Worm (Caenorhabditis elegans) whole organism, dauer: Measurements from ENCODE around the gene pole-4.

Experiments
- unc-62 ChIP-seq: sonication (generic microtip); optimal IDR thresholded peaks from 2 replicates; lab custom pipeline; 2017; ENCODE audit warnings: missing biosample characterization, missing genetic modification reagents, missing genetic modification characterization

Gene pole-4

DNA sequence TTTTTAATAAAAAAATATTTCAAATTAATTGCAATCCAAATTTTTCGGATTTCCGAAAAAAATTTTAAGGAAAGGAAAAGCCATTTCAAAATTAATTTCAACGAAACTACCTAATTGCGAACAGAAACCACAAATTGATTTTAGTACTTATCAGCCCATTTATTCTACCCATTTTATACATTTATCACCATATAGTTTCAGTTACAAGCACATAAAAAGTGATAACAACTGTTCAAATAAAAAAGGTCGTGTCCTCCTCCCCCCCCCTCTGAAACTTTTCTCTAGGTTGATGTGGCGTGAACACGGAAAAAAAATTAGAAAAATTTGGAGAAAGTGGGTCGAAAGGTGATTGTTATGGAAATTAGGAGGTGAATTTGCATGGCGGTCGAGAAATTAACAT is 4.3 kb downstream of the pole-4 start:
- no peak for TF ChIP-seq unc-62 (GFP tag; lab: Kevin White, UChicago)

DNA sequence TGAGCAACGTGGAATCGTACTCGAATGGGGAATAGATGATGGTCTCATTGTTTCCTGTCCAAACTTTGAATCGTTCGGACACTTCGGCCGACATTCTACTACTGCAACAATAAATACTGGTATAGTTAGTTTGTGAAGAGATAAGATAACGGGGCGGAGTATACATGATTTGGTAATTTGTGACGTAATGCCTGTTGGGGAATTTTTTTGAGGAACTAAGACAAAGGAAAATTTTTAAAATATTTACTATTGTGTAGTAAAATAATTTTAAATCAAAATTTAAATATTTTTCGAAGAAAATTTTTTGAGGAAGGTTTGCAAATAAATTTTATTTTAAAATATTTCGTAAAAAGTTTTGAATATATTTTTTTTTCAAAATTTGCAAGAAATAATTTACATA is 5.1 kb downstream of the pole-4 start, which contains the start of gene elo-9:
Gene elo-9 (minus strand): TSS at position 101 of the 400 bp plus-strand sequence.
- no peak for TF ChIP-seq unc-62 (GFP tag; lab: Kevin White, UChicago)

DNA sequence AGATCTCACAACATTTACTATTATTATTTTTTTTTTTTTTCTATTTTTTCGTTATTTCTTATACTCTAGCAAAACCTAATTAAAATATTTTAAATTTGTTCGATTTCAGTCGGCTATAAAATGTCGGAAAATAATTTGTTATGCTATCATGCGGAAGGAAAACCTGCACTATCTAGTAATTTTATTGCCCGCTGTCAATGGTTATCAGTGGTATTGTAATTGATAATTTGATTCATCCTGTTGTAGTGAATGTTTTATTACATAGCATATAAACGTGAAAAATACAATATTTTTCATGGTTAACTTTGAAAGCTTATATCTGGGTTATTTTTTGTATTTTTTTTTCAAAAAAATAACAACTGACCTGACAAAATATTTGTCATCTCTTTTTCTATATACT is 9.9 kb downstream of the pole-4 start:
- no peak for TF ChIP-seq unc-62 (GFP tag; lab: Kevin White, UChicago)

DNA sequence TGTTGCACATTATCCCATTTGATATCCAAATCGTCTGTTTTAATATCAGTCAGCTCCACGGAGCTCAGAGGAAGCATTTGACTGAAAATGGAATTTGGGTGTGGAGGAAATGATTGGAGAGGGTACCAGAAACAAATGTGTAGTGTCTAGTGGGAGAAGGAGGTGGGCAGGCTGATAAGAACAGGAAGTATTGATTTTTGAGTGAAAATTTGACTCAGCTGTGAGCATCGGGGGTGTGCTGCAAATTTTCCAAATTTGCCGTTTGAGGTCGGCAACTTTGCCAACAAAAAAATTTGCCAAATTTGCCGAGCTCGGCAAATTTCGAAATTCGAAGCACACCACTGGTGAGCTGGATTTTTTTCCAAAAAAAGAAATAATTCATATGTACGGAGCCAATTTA is 11.0 kb downstream of the pole-4 start, which contains the start of gene Y53F4B.1:
Gene Y53F4B.1 (minus strand): TSS at position 101 of the 400 bp plus-strand sequence.
- no peak for TF ChIP-seq unc-62 (GFP tag; lab: Kevin White, UChicago)

DNA sequence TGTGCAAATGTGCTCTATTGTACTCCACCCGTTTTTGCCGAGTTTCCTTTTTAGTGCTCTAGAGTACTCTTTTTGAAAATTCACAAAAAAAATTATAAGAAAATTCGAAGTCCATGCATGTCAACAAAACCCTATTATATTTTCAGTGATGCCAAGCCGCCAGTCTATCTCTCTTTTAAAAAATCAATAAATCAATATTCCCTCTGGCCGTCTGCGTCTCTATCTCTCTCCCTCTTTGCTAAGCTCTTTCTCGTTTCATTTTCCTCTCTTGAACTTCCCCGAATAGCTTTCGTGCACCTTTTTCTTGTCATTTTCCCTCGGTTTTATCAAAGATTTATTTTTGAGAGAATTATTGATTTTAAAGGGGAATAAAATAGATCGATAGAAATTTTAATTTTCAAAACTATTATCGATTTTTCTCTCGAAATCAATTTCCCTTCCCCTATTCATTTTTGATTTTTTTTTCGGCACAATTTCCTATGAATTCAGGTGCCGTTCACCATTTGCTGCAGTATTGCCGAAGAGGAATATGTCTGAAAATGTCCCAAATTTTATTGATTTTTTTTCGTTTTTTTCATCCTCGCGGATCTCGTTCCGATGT is 16.6 kb downstream of the pole-4 start:
- no peak for TF ChIP-seq unc-62 (GFP tag; lab: Kevin White, UChicago)

DNA sequence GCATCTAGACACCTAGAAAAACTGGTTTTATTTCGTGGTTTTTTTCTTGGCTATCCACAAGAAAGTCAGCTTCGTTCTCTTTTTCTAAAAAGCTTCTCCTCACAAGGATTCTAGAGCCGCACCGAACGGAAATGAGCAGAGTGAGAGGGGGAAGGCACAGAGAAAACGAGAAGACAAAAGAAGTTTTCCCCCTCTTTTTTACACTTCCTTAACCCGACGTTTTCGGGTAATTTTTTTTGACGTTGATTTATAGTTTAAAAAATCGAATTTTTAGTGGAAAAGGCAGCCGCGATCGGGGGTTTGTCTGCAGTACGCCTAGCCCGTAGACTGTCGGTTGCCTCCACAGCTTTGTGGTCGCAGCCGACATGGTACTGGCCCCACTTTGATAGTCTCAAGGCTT is 22.6 kb downstream of the pole-4 start:
- no peak for TF ChIP-seq unc-62 (GFP tag; lab: Kevin White, UChicago)

DNA sequence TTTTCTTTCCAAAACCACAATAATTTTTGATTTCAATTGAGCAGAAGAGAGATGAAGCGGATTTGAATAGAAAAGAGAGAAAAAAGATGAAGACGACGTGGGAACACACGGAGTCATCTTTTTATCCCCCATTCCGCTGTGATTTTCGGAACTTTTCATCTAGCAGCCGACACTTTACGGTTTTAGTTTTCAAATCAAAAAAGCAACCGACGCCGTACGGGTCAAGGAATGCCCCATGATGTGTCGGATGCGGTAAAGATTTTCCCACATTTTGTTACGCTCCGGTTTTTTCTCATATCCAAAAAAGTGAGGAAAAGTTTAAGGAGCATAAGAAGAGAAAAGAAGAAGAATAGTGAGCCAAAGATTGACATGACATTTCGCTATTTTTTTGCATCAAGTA is 23.6 kb downstream of the pole-4 start:
- TF ChIP-seq unc-62 (GFP tag; lab: Kevin White, UChicago) = no peak

DNA sequence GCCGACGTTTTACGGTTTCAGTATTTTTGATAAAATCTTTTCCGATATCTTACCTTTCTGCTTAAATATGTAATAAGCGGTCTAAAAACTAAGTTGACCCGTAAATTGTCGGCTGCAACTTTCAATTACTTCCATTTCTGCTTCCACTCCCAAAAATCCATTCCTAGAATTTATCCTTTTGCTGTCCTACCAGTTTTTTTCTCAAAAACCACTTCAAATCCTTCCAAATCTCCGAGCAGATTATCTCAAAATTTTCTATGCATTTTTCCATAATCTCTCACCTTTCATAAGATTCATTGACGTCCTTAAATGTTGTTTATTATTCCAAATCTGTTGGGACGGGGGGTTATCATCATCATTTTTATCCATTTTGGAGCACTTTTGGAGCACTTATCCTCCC is 28.2 kb downstream of the pole-4 start:
- no peak for TF ChIP-seq unc-62 (GFP tag; lab: Kevin White, UChicago)

DNA sequence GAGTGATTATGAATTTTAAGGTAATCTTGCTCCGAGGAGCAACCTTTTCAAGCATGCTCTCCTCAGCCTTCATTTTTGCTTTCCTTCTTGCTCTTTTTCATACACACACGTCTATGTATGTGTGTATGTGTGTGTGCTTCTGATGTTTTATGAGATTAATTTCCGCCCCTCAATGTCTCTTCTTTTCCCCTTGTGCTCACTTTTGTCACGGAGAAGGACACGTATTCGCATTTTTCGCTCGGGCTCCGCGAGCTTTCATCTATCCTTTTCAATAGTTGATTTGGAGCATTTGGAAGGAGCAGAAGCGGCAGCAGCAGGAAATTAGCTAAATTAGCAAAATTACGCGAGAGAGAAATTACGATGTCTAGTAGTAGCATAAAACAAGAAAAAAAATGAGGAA is 28.8 kb downstream of the pole-4 start:
- TF ChIP-seq unc-62 (GFP tag; lab: Kevin White, UChicago) = no peak

DNA sequence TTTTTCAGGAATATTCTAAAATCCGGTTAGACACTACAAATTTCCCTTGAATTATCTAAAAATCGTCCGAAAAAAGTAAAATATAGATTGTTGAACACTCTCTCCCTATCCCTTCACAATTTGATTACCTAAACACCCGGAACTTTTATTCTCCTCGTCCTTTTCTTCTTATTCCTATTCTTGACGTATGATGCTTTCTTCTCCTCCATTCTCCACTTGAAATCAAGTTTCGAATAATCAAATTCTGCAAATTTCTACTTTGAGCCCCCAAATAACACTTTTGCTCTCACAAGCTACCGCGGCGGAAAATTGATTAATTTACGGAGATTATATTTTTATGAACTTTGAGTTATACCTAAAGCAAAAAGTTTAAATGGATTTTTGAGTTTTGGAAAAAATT is 30.8 kb downstream of the pole-4 start:
- TF ChIP-seq unc-62 (GFP tag; lab: Kevin White, UChicago) = no peak

DNA sequence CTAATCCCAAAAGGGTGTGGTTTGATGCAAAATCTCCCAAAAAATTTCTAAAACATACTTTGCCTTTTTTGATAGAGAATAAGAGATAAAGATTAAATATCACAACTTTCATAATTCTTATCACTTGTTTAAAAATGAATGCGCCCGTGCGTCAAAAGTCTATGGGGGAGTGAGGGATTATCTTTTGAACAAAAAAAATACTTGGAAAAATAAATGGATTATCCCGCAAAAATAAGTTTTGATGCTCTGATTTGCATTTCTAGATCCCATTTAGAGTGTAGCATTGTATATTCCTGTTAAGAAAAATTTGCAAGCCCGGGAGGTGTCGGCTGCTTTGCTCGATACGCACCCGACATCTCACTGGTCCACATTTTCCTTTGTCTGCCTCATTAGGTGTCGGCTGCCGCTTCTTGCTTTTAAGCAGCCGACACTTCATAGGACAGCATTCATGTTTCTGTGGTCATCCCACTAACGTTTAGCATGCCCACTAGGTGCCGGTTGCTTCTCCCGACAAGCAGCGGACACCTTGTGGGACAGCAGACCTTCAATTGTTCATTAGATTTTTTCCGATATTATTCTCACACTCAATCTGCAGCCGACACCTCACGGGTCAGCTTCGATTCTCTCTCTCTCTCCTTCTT is 33.6 kb downstream of the pole-4 start:
- no peak for TF ChIP-seq unc-62 (GFP tag; lab: Kevin White, UChicago)

DNA sequence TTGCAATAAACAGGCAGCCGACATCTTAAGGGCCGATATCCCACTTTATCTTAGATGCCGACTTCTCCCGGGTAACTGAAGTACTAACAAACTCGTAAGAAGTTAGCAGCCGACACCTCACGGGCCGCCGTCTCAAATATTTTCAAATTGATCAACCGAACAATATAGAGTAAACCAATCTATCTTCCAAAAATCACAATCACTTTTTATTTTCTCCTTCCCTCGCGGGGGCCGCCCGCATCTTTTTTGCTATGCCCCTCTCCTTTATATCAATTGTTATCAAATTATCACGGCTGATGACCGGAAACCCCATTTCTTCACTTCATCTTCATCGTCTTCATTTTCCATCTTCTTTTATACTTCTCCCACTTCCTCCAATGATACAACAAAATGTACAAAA is 40.4 kb downstream of the pole-4 start:
- no peak for TF ChIP-seq unc-62 (GFP tag; lab: Kevin White, UChicago)

DNA sequence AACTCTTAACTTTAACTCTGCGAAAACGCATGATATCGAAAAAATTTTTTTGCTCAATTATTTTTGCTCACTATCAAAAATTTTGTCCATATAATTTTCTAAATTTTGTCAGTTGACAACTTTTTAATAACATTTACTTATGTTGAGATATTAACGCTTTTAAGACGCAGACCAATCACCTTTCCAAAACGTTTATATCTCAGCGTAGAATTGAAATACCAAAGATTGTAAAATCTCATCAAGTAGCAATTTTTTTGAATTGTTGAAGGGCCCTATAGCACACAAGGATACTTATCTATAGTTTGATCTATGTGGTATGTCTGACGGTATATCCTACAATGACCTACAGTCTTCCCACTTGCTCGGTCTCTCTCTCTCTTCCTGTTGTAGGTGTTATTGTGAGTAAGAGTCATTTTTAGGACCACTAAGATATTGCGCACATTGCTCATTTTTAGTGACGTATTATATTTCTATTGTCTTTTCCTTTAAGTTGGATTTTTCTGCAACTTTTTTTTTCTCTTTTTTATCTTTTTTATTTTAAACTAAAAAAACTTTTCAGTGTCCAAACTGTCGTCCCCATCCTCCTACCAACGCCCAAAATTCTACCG is 49.9 kb downstream of the pole-4 start, which contains the start of gene pde-3:
Gene pde-3 (plus strand): TSS at position 558 of the 608 bp plus-strand sequence.
- TF ChIP-seq unc-62 (GFP tag; lab: Kevin White, UChicago) = no peak
